Fruit fly (Drosophila melanogaster) whole organism, embryonic: ENCODE results near the gene Dus3.

Experiments
- Atf3 ChIP-seq: fragments of 200-800 bp; sonication (Bioruptor generic); optimal IDR thresholded peaks from 3 replicates; lab custom pipeline; 2016; ENCODE audit warnings: missing biosample characterization, missing genetic modification characterization
- BtbVII ChIP-seq: fragments of 200-800 bp; sonication (Bioruptor generic); optimal IDR thresholded peaks from 3 replicates; lab custom pipeline; 2017; ENCODE audit warnings: missing biosample characterization, mild to moderate bottlenecking, missing genetic modification characterization
- CG11085 ChIP-seq: fragments of 200-800 bp; sonication (Bioruptor generic); IDR thresholded peaks from 2 replicates; pipeline ENCODE4 v1.3.6; 2022; ENCODE audit warnings: missing biosample characterization, missing genetic modification characterization
- CG11093 ChIP-seq: fragments of 200-800 bp; sonication (Bioruptor generic); IDR thresholded peaks from 3 replicates; pipeline ENCODE4 v1.3.6; 2022; ENCODE audit warnings: missing biosample characterization, missing genetic modification characterization
- CG11247 ChIP-seq: fragments of 200-800 bp; sonication (Bioruptor generic); IDR thresholded peaks from 2 replicates; pipeline ENCODE4 v1.3.6; 2022; ENCODE audit warnings: missing biosample characterization, missing genetic modification characterization
- CG11695 ChIP-seq: fragments of 200-800 bp; sonication (Bioruptor generic); IDR thresholded peaks from 3 replicates; pipeline ENCODE4 v1.3.6; 2022; ENCODE audit warnings: missing biosample characterization, missing genetic modification characterization
- CG12942 ChIP-seq: fragments of 200-800 bp; sonication (Bioruptor generic); optimal IDR thresholded peaks from 3 replicates; lab custom pipeline; 2016; ENCODE audit warnings: missing biosample characterization, missing genetic modification characterization
- CG15269 ChIP-seq: fragments of 200-800 bp; sonication (Bioruptor generic); optimal IDR thresholded peaks from 2 replicates; lab custom pipeline; 2018; ENCODE audit warnings: missing biosample characterization, mild to moderate bottlenecking, missing genetic modification characterization, moderate library complexity
- CG17328 ChIP-seq: fragments of 200-800 bp; sonication (Bioruptor generic); IDR thresholded peaks from 2 replicates; pipeline ENCODE4 v1.3.6; 2022; ENCODE audit warnings: missing biosample characterization, missing genetic modification characterization
- CG17361 ChIP-seq: fragments of 200-800 bp; sonication (Bioruptor generic); IDR thresholded peaks from 3 replicates; pipeline ENCODE4 v1.3.6; 2022; ENCODE audit warnings: missing biosample characterization, missing genetic modification characterization
- CG31365 ChIP-seq: fragments of 200-800 bp; sonication (Bioruptor generic); optimal IDR thresholded peaks from 2 replicates; lab custom pipeline; 2018; ENCODE audit warnings: missing biosample characterization, mild to moderate bottlenecking, missing genetic modification characterization
- CG33213 ChIP-seq: fragments of 200-800 bp; sonication (Bioruptor generic); optimal IDR thresholded peaks from 3 replicates; lab custom pipeline; 2016; ENCODE audit warnings: missing biosample characterization, missing genetic modification characterization
- CG4282 ChIP-seq: fragments of 200-800 bp; sonication (Bioruptor generic); optimal IDR thresholded peaks from 2 replicates; lab custom pipeline; 2016; ENCODE audit warnings: missing biosample characterization, missing genetic modification characterization
- CG4424 ChIP-seq: fragments of 200-800 bp; sonication (Bioruptor generic); optimal IDR thresholded peaks from 3 replicates; lab custom pipeline; 2016; ENCODE audit warnings: missing biosample characterization, missing genetic modification characterization
- CG4617 ChIP-seq: fragments of 200-800 bp; sonication (Bioruptor generic); optimal IDR thresholded peaks from 3 replicates; lab custom pipeline; 2016; ENCODE audit warnings: missing biosample characterization, missing genetic modification characterization, borderline replicate concordance
- CG4820 ChIP-seq: fragments of 200-800 bp; sonication (Bioruptor generic); optimal IDR thresholded peaks from 3 replicates; lab custom pipeline; 2016; ENCODE audit warnings: missing biosample characterization, missing genetic modification characterization
- CG4854 ChIP-seq: fragments of 200-800 bp; sonication (Bioruptor generic); optimal IDR thresholded peaks from 2 replicates; lab custom pipeline; 2016; ENCODE audit warnings: missing biosample characterization, missing genetic modification characterization, inconsistent platforms
- CG6254 ChIP-seq: fragments of 200-800 bp; sonication (Bioruptor generic); optimal IDR thresholded peaks from 3 replicates; lab custom pipeline; 2017; ENCODE audit warnings: mild to moderate bottlenecking, missing biosample characterization, missing genetic modification reagents, missing genetic modification characterization
- CG6765 ChIP-seq: fragments of 200-800 bp; sonication (Bioruptor generic); optimal IDR thresholded peaks from 3 replicates; lab custom pipeline; 2017; ENCODE audit warnings: missing biosample characterization, mild to moderate bottlenecking, missing genetic modification characterization
- CG6813 ChIP-seq: fragments of 200-800 bp; sonication (Bioruptor generic); optimal IDR thresholded peaks from 2 replicates; lab custom pipeline; 2017; ENCODE audit warnings: missing biosample characterization, missing genetic modification characterization, mild to moderate bottlenecking, moderate library complexity, missing genetic modification reagents
- CG9437 ChIP-seq: fragments of 200-800 bp; sonication (Bioruptor generic); optimal IDR thresholded peaks from 2 replicates; lab custom pipeline; 2018; ENCODE audit warnings: missing biosample characterization, mild to moderate bottlenecking, missing genetic modification characterization
- CG9727 ChIP-seq: fragments of 200-800 bp; sonication (Bioruptor generic); optimal IDR thresholded peaks from 3 replicates; lab custom pipeline; 2017; ENCODE audit warnings: missing biosample characterization, mild to moderate bottlenecking, missing genetic modification characterization
- Doc2 ChIP-seq: fragments of 200-800 bp; sonication (Bioruptor generic); IDR thresholded peaks from 2 replicates; pipeline ENCODE4 v1.3.6; 2022; ENCODE audit warnings: missing biosample characterization, missing genetic modification characterization
- Ets65A ChIP-seq: fragments of 200-800 bp; sonication (Bioruptor generic); peaks from one replicate; lab custom pipeline; 2016; ENCODE audit warnings: missing biosample characterization, missing genetic modification characterization
- H15 ChIP-seq: fragments of 200-800 bp; sonication (Bioruptor generic); IDR thresholded peaks from 3 replicates; pipeline ENCODE4 v1.3.6; 2022; ENCODE audit warnings: missing biosample characterization, missing genetic modification characterization
- HLH3B ChIP-seq: fragments of 200-800 bp; sonication (Bioruptor generic); IDR thresholded peaks from 2 replicates; pipeline ENCODE4 v1.3.6; 2022; ENCODE audit warnings: missing biosample characterization, missing genetic modification characterization
- Hmr ChIP-seq: fragments of 200-800 bp; sonication (Bioruptor generic); optimal IDR thresholded peaks from 3 replicates; lab custom pipeline; 2017; ENCODE audit warnings: mild to moderate bottlenecking, missing biosample characterization, missing genetic modification reagents, missing genetic modification characterization
- MBD-R2 ChIP-seq: fragments of 200-800 bp; sonication (Bioruptor generic); IDR thresholded peaks from 2 replicates; pipeline ENCODE4 v1.3.6; 2022; ENCODE audit warnings: missing biosample characterization, missing genetic modification characterization
- MESR4 ChIP-seq: fragments of 200-800 bp; sonication (Bioruptor generic); optimal IDR thresholded peaks from 2 replicates; lab custom pipeline; 2018; ENCODE audit warnings: missing biosample characterization, mild to moderate bottlenecking, missing genetic modification characterization, moderate library complexity
- Myb ChIP-seq: fragments of 200-800 bp; sonication (Bioruptor generic); optimal IDR thresholded peaks from 2 replicates; lab custom pipeline; 2016; ENCODE audit warnings: missing biosample characterization, missing genetic modification characterization
- Neu2 ChIP-seq: fragments of 200-800 bp; sonication (Bioruptor generic); optimal IDR thresholded peaks from 3 replicates; lab custom pipeline; 2016; ENCODE audit warnings: missing biosample characterization, missing genetic modification characterization, borderline replicate concordance
- Nf-YB ChIP-seq: fragments of 200-800 bp; sonication (Bioruptor generic); optimal IDR thresholded peaks from 3 replicates; lab custom pipeline; 2019; ENCODE audit warnings: missing biosample characterization, mild to moderate bottlenecking, missing genetic modification characterization, moderate library complexity
- Oaz ChIP-seq: fragments of 200-800 bp; sonication (Bioruptor generic); IDR thresholded peaks from 2 replicates; pipeline ENCODE4 v1.3.6; 2022; ENCODE audit warnings: missing biosample characterization, missing genetic modification characterization
- Sry-δ ChIP-seq: fragments of 200-800 bp; sonication (Bioruptor generic); optimal IDR thresholded peaks from 2 replicates; lab custom pipeline; 2016; ENCODE audit warnings: missing biosample characterization, missing genetic modification characterization
- Ssrp ChIP-seq: fragments of 200-800 bp; sonication (Bioruptor generic); optimal IDR thresholded peaks from 2 replicates; lab custom pipeline; 2018; ENCODE audit warnings: missing biosample characterization, mild to moderate bottlenecking, missing genetic modification characterization, moderate library complexity
- Xbp1 ChIP-seq: fragments of 200-800 bp; sonication (Bioruptor generic); optimal IDR thresholded peaks from 3 replicates; lab custom pipeline; 2016; ENCODE audit warnings: missing biosample characterization, mild to moderate bottlenecking, missing genetic modification characterization
- al ChIP-seq: fragments of 200-800 bp; sonication (Bioruptor generic); IDR thresholded peaks from 2 replicates; pipeline ENCODE4 v1.3.6; 2022; ENCODE audit warnings: missing biosample characterization, missing genetic modification characterization
- ems ChIP-seq: fragments of 200-800 bp; sonication (Bioruptor generic); optimal IDR thresholded peaks from 3 replicates; lab custom pipeline; 2016; ENCODE audit warnings: missing biosample characterization, missing genetic modification characterization
- gro ChIP-seq: fragments of 200-800 bp; sonication (Bioruptor generic); optimal IDR thresholded peaks from 2 replicates; lab custom pipeline; 2016; ENCODE audit warnings: missing biosample characterization, missing genetic modification characterization
- nau ChIP-seq: fragments of 200-800 bp; sonication (Bioruptor generic); optimal IDR thresholded peaks from 3 replicates; lab custom pipeline; 2017; ENCODE audit warnings: missing biosample characterization, mild to moderate bottlenecking, missing genetic modification characterization, missing genetic modification reagents
- pnt ChIP-seq: fragments of 200-800 bp; sonication (Bioruptor generic); optimal IDR thresholded peaks from 3 replicates; lab custom pipeline; 2016; ENCODE audit warnings: missing biosample characterization, missing genetic modification characterization
- repo ChIP-seq: fragments of 200-800 bp; sonication (Bioruptor generic); optimal IDR thresholded peaks from 2 replicates; lab custom pipeline; 2016; ENCODE audit warnings: missing biosample characterization, missing genetic modification characterization
- sim ChIP-seq: fragments of 200-800 bp; sonication (Bioruptor generic); IDR thresholded peaks from 2 replicates; pipeline ENCODE4 v1.3.6; 2022; ENCODE audit warnings: missing biosample characterization, missing genetic modification characterization
- slp2 ChIP-seq: fragments of 200-800 bp; sonication (Bioruptor generic); optimal IDR thresholded peaks from 2 replicates; lab custom pipeline; 2016; ENCODE audit warnings: missing biosample characterization, missing genetic modification characterization
- ttk ChIP-seq: fragments of 200-800 bp; sonication (Bioruptor generic); IDR thresholded peaks from 2 replicates; pipeline ENCODE4 v2.1.2; 2022; ENCODE audit warnings: missing biosample characterization, missing genetic modification characterization
- tup ChIP-seq: fragments of 200-800 bp; sonication (Bioruptor generic); optimal IDR thresholded peaks from 2 replicates; lab custom pipeline; 2016; ENCODE audit warnings: missing biosample characterization, mild to moderate bottlenecking, missing genetic modification characterization, moderate library complexity
- unc-4 ChIP-seq: fragments of 200-800 bp; sonication (Bioruptor generic); IDR thresholded peaks from 2 replicates; pipeline ENCODE4 v1.3.6; 2022; ENCODE audit warnings: missing biosample characterization, missing genetic modification characterization; ENCODE audit not compliant: partially characterized antibody
- yki ChIP-seq: fragments of >200 bp; optimal IDR thresholded peaks from 3 replicates; lab custom pipeline; 2018
- zen ChIP-seq: fragments of 200-800 bp; sonication (Bioruptor generic); optimal IDR thresholded peaks from 3 replicates; lab custom pipeline; 2018; ENCODE audit warnings: missing biosample characterization, mild to moderate bottlenecking, missing genetic modification characterization, moderate library complexity
- zen2 ChIP-seq: fragments of 200-800 bp; sonication (Bioruptor generic); IDR thresholded peaks from 3 replicates; pipeline ENCODE4 v1.3.6; 2022; ENCODE audit warnings: missing biosample characterization, missing genetic modification characterization; ENCODE audit not compliant: partially characterized antibody

Dus3 gene

dm6 chr2L:19758511-19759128, at the start of gene Dus3, which contains the start of gene CG10628 (continued):
- TF ChIP-seq Myb, result peak; percentile 73
- TF ChIP-seq Neu2 (GFP tag; lab: Kevin White, UChicago), result peak; percentile 73
- peak; percentile 89 for TF ChIP-seq CG11093
- peak; percentile 83 for TF ChIP-seq repo (GFP tag; lab: Kevin White, UChicago)
- TF ChIP-seq Hmr, result peak; percentile 91
- peak; percentile 90 for TF ChIP-seq CG11695 (GFP tag; lab: Robert Waterston, UW)
- TF ChIP-seq Ssrp (tag; lab: Kevin White, UChicago), result peak; percentile 86
- TF ChIP-seq unc-4 (GFP tag; lab: Robert Waterston, UW), result peak; percentile 58
- peak; percentile 75 for TF ChIP-seq CG9437
- peak; percentile 69; the same call in 1 of the 2 replicates for TF ChIP-seq sim (GFP tag; lab: Robert Waterston, UW)
- TF ChIP-seq Xbp1 (GFP tag; lab: Kevin White, UChicago), result peak; percentile 95
- peak; percentile 90 for TF ChIP-seq CG4820 (GFP tag; lab: Kevin White, UChicago)
- TF ChIP-seq tup (GFP tag; lab: Kevin White, UChicago), result peak; percentile 51
- peak; percentile 84 for TF ChIP-seq CG4854
- TF ChIP-seq nau (GFP tag; lab: Kevin White, UChicago), result peak; percentile 83
- TF ChIP-seq pnt (GFP tag; lab: Kevin White, UChicago), result peak; percentile 90
- TF ChIP-seq MBD-R2, result peak; percentile 97
- TF ChIP-seq zen (tag; lab: Kevin White, UChicago), result peak; percentile 83
- TF ChIP-seq CG31365 (tag; lab: Kevin White, UChicago), result peak; percentile 49
- TF ChIP-seq HLH3B, result peak; percentile 87
- peak; percentile 93 for TF ChIP-seq ems
- peak; percentile 90 for TF ChIP-seq CG17328 (GFP tag; lab: Robert Waterston, UW)
- TF ChIP-seq CG12942 (GFP tag; lab: Kevin White, UChicago), result peak; percentile 90
- peak; percentile 88 for TF ChIP-seq ttk
- peak; percentile 82 for TF ChIP-seq BtbVII (GFP tag; lab: Kevin White, UChicago)
- TF ChIP-seq CG11247, result peak; percentile 89
- TF ChIP-seq CG4424 (GFP tag; lab: Kevin White, UChicago), result peak; percentile 88
- TF ChIP-seq H15, result peak; percentile 89
- peak; percentile 89 for TF ChIP-seq CG4282 (GFP tag; lab: Kevin White, UChicago)
- peak; percentile 89 for TF ChIP-seq Atf3 (GFP tag; lab: Kevin White, UChicago)
- TF ChIP-seq CG6254 (GFP tag; lab: Kevin White, UChicago), result peak; percentile 70
- peak; percentile 52 for TF ChIP-seq MESR4
- peak; percentile 93 for TF ChIP-seq al (GFP tag; lab: Robert Waterston, UW)
- peak; percentile 84 for TF ChIP-seq CG6813
- TF ChIP-seq CG33213 (GFP tag; lab: Kevin White, UChicago), result peak; percentile 84
- TF ChIP-seq zen2 (GFP tag; lab: Robert Waterston, UW), result no peak; the same call in 2 of the 3 replicates
- TF ChIP-seq CG9727 (GFP tag; lab: Kevin White, UChicago), result peak; percentile 87
- peak; percentile 99 for TF ChIP-seq Ets65A (GFP tag; lab: Kevin White, UChicago)
- TF ChIP-seq Sry-δ (GFP tag; lab: Kevin White, UChicago), result peak; percentile 82
- TF ChIP-seq CG17361 (GFP tag; lab: Robert Waterston, UW), result peak; percentile 93
- TF ChIP-seq gro (GFP tag; lab: Kevin White, UChicago), result peak; percentile 95
- TF ChIP-seq yki (lab: Kevin White, UChicago), result no peak
- peak; percentile 83 for TF ChIP-seq Oaz (GFP tag; lab: Robert Waterston, UW)
- peak; percentile 82 for TF ChIP-seq CG4617 (GFP tag; lab: Kevin White, UChicago)
- TF ChIP-seq slp2 (GFP tag; lab: Kevin White, UChicago), result peak; percentile 68
- TF ChIP-seq CG6765, result peak; percentile 66
- peak; percentile 28; the same call in 1 of the 2 replicates for TF ChIP-seq Doc2
- peak; percentile 88 for TF ChIP-seq CG11085 (GFP tag; lab: Robert Waterston, UW)
- TF ChIP-seq Nf-YB (GFP tag; lab: Kevin White, UChicago), result peak; percentile 69
- peak; percentile 88 for TF ChIP-seq CG15269
